Worm (Caenorhabditis elegans): Measurements from ENCODE around the gene hrpu-1.

DNA sequence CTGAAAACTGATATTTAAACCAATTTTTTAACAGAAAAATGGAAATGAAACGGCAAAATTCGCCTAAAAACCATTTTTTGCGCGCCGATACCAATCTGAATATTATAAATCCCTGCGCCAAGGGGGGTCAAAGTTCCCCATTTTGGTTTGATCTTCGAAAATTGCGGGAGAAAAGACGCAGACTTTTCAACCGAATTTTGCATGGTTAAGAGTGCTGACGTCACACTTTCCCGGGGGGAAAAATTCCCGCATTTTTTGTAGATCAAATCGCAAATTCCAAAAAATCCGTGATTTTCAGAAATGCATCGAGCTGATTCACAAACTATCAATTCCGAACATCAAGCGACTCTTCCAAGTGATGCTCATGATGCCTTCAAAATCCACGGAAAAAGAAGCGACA, 9.9 kb upstream of the hrpu-1 start:
- TF ChIP-seq ets-4 (tag; optimal IDR thresholded peaks at IDR 0.05), result no peak
- TF ChIP-seq nfya-1 (tag; optimal IDR thresholded peaks at IDR 0.05), result no peak
- TF ChIP-seq ref-2 (tag; optimal IDR thresholded peaks at IDR 0.05), result no peak
- no peak for TF ChIP-seq lim-6 (tag; optimal IDR thresholded peaks at IDR 0.05)
- no peak for TF ChIP-seq pqm-1 (tag; optimal IDR thresholded peaks at IDR 0.05)
- TF ChIP-seq hlh-15 (tag; optimal IDR thresholded peaks at IDR 0.05), result no peak
- TF ChIP-seq unc-42 (tag; optimal IDR thresholded peaks at IDR 0.05), result no peak

All from whole organism, late embryonic.